Worm (Caenorhabditis elegans) whole organism, midembryonic: ENCODE measurements around the gene K04G7.1.

Experiments
- flt-1 ChIP-seq: fragments of 200-800 bp; sonication (Bioruptor generic); IDR thresholded peaks from 2 replicates; pipeline ENCODE4 v1.3.6; 2022; ENCODE audit warnings: missing genetic modification characterization, missing compliant biosample characterization
- ztf-29 ChIP-seq: fragments of 200-800 bp; sonication (Bioruptor generic); IDR thresholded peaks from 2 replicates; pipeline ENCODE4 v1.3.6; 2022; ENCODE audit warnings: missing genetic modification reagents, missing genetic modification characterization, missing compliant biosample characterization

DNA sequence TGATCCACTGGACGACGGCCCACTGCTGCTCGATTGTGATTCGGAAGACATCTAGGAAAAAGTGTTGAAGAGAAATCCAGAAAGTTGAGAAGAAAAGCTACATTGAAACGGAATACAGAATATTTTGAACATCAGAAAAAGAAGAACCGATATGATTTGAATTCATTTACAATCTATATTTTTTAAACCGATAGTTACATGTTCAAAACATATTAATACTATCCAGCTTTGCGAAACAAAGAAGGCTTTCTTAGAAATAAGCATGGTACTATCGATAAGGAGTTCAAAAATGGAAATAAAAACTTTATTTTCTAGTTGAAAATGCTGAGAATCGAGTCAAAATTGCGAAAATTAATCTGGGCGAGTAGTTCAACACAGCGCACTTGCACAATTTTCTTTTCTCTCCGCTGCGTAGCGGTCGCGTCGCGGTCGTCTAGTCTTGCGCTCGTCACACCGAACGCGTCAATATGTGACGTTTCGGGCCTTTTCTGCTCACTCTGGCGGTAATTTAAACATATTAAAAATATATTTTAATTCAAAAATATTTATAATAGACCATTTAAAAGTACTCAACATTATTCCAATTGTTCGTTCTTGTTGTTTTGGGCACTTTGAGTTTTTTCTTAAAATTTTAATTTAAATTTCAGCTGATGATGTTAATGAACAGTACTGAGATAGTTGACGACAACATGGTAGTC, at the start of gene K04G7.1, which contains the start of gene syf-2:
- TF ChIP-seq ztf-29: no peak
- no peak; the same call in 1 of the 2 replicates for TF ChIP-seq flt-1
